Worm (Caenorhabditis elegans): ENCODE measurements around the gene T06D4.2.
A peak's percentile ranks its signal among the peaks of the same experiment; 100 is the strongest.

The T06D4.2 gene

ce11 chrII:3385736-3386135, at the start of gene T06D4.2:
Gene T06D4.2, minus strand, starts transcription at chrII:3385905.
- TF ChIP-seq aha-1 (tag), result peak; percentile 93
- no peak for TF ChIP-seq mep-1 (tag; optimal IDR thresholded peaks at IDR 0.05)

DNA sequence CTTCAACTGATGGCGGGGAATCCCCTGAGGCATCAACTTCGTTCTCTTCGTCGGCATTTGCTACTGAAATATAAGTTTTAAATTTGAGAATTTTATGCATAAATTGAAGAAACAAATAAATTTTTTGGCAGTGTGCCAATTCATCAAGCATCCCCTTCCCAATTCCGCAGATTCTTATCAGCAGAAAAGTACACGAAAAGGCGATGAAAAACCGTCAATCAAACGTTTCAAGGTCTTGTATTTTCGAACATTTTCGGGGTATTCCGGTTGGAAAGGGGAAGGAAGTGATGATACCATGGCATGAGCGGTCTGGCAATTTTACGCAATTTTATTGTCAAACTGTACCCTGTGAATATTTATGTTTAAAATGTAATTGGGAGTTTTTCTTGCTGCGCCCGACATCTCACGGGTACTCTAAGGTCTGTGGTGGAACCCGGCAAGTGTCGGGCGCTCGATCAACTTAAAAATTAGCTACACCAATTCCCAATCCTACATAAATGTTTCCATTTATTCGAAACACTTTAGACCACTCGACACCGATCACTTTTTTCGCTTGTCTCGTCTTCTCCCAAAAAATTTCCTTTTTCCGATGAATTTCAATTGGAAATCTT, 49.3 kb upstream of the T06D4.2 start:
- no peak for TF ChIP-seq arid-1 (GFP tag; conservative IDR thresholded peaks at IDR 0.05)
- TF ChIP-seq lin-38 (GFP tag; IDR thresholded peaks at IDR 0.05), result no peak
- no peak for TF ChIP-seq F44E2.7 (GFP tag; IDR thresholded peaks at IDR 0.05)
- TF ChIP-seq jun-1 (tag; optimal IDR thresholded peaks at IDR 0.05), result no peak
- TF ChIP-seq ceh-82 (tag; optimal IDR thresholded peaks at IDR 0.05), result no peak
- TF ChIP-seq nhr-6 (tag; optimal IDR thresholded peaks at IDR 0.05), result no peak
- peak in 1 of 2 experiments; percentile 30 for TF ChIP-seq unc-62 (GFP tag; optimal IDR thresholded peaks at IDR 0.05 in 1 of 2)
- TF ChIP-seq unc-62 (tag; optimal IDR thresholded peaks at IDR 0.05), result no peak
- no peak for TF ChIP-seq php-3 (GFP tag; IDR thresholded peaks at IDR 0.05)
- TF ChIP-seq nhr-41 (GFP tag; IDR thresholded peaks at IDR 0.05), result no peak
- no peak for TF ChIP-seq nhr-11 (tag; optimal IDR thresholded peaks at IDR 0.05)
- TF ChIP-seq unc-130 (GFP tag; optimal IDR thresholded peaks at IDR 0.05), result no peak
- no peak for TF ChIP-seq duxl-1 (tag; optimal IDR thresholded peaks at IDR 0.05; ENCODE audit: poor library complexity)
- TF ChIP-seq T20F7.1 (GFP tag; optimal IDR thresholded peaks at IDR 0.05), result no peak
- TF ChIP-seq Y5F2A.4 (GFP tag; optimal IDR thresholded peaks at IDR 0.05), result no peak
- no peak for TF ChIP-seq fos-1 (tag; optimal IDR thresholded peaks at IDR 0.05)
- TF ChIP-seq zag-1 (tag; optimal IDR thresholded peaks at IDR 0.05), result no peak
- TF ChIP-seq T26A8.4 (GFP tag; IDR thresholded peaks at IDR 0.05), result no peak
- no peak for TF ChIP-seq ama-1 (optimal IDR thresholded peaks at IDR 0.05)
- TF ChIP-seq F49E8.2 (tag; optimal IDR thresholded peaks at IDR 0.05; ENCODE audit: borderline replicate concordance), result no peak
- TF ChIP-seq lin-15B (tag; optimal IDR thresholded peaks at IDR 0.05), result no peak
- TF ChIP-seq D1046.2 (GFP tag; IDR thresholded peaks at IDR 0.05), result no peak
- TF ChIP-seq snpc-4 (tag; optimal IDR thresholded peaks at IDR 0.05), result peak; percentile 16
- peak; percentile 16 for TF ChIP-seq nhr-25 (tag; optimal IDR thresholded peaks at IDR 0.05; ENCODE audit: borderline replicate concordance, insufficient read depth)
- TF ChIP-seq ces-1 (GFP tag; optimal IDR thresholded peaks at IDR 0.05), result no peak
- no peak for TF ChIP-seq ztf-7 (tag; optimal IDR thresholded peaks at IDR 0.05)
- TF ChIP-seq ZK546.5 (tag; optimal IDR thresholded peaks at IDR 0.05), result no peak
- peak; percentile 34 for TF ChIP-seq nhr-28 (tag; optimal IDR thresholded peaks at IDR 0.05)
- TF ChIP-seq dmd-6 (GFP tag; IDR thresholded peaks at IDR 0.05), result peak; percentile 55

DNA sequence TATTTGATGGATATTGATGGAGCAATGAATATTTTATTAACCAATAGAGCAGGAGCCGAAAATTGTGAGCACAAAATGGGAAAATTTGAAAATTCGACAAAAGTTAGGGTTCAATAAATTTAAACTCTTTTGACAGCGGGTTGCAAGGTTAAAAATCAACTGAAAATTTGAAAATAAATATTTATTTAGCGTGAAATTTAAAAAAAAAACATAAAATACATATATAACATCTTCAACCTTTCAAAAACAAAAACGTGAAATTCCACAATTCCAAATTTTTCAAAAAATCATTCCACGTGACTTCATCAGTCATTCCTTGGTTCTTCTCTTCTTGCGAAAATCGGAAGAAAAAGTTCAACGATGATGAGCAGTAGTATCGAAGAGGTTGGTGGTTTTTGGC, 43.7 kb upstream of the T06D4.2 start, which contains the start of gene C16C8.18:
Gene C16C8.18 (plus strand): TSS at position 301 of the 400 bp plus-strand sequence.
- TF ChIP-seq nhr-41 (GFP tag; IDR thresholded peaks at IDR 0.05) (no peak), lir-3 (tag; optimal IDR thresholded peaks at IDR 0.05) (no peak), T26A8.4 (GFP tag; IDR thresholded peaks at IDR 0.05) (no peak), ceh-62 (tag; optimal IDR thresholded peaks at IDR 0.05) (no peak), ZK546.5 (tag; optimal IDR thresholded peaks at IDR 0.05) (no peak)

ce11 chrII:3428158-3428704, 42.5 kb upstream of the T06D4.2 start:
- TF ChIP-seq spr-3 (GFP tag; optimal IDR thresholded peaks at IDR 0.05) (no peak), hif-1 (tag; optimal IDR thresholded peaks at IDR 0.05) (peak in 1 of 2 experiments; percentile 18), fkh-10 (GFP tag; optimal IDR thresholded peaks at IDR 0.05) (no peak), egl-43 (GFP tag; IDR thresholded peaks at IDR 0.05) (0 out of 2 replicates have a peak, but pooled peaks have one; percentile 20), skn-1 (tag; optimal IDR thresholded peaks at IDR 0.05) (no peak), ctbp-1 (GFP tag; IDR thresholded peaks at IDR 0.05) (0 out of 2 replicates have a peak, but pooled peaks have one; percentile 33), hlh-11 (tag; optimal IDR thresholded peaks at IDR 0.05) (peak; percentile 1), hlh-30 (tag; optimal IDR thresholded peaks at IDR 0.05; ENCODE audit: insufficient read depth) (peak; percentile 69), lin-13 (GFP tag; optimal IDR thresholded peaks at IDR 0.05) (no peak), daf-12 (tag; optimal IDR thresholded peaks at IDR 0.05) (no peak), hmg-1.1 (GFP tag; IDR thresholded peaks at IDR 0.05) (peak; percentile 71), duxl-1 (tag; optimal IDR thresholded peaks at IDR 0.05; ENCODE audit: poor library complexity) (no peak), aha-1 (tag) (peak; percentile 93), set-16 (GFP tag; IDR thresholded peaks at IDR 0.05) (peak; percentile 82), mep-1 (tag; optimal IDR thresholded peaks at IDR 0.05) (peak; percentile 46), nhr-102 (tag; optimal IDR thresholded peaks at IDR 0.05) (no peak), Y105C5A.15 (GFP tag; IDR thresholded peaks at IDR 0.05) (no peak)

Measured in whole organism, L4 larva.